Fruit fly (Drosophila melanogaster) whole organism, embryonic: Measurements from ENCODE around the gene slam.

Experiments used
- Bgb ChIP-seq: fragments of 200-800 bp; sonication (Bioruptor generic); IDR thresholded peaks from 2 replicates; pipeline ENCODE4 v1.3.6; 2022; ENCODE audit warnings: missing biosample characterization, missing genetic modification characterization; ENCODE audit not compliant: partially characterized antibody
- BtbVII ChIP-seq: fragments of 200-800 bp; sonication (Bioruptor generic); optimal IDR thresholded peaks from 3 replicates; lab custom pipeline; 2017; ENCODE audit warnings: missing biosample characterization, mild to moderate bottlenecking, missing genetic modification characterization
- CG10147 ChIP-seq: fragments of 200-800 bp; sonication (Bioruptor generic); optimal IDR thresholded peaks from 2 replicates; lab custom pipeline; 2019; ENCODE audit warnings: missing biosample characterization, mild to moderate bottlenecking, missing genetic modification characterization, moderate library complexity
- CG10321 ChIP-seq: fragments of 200-800 bp; sonication (Bioruptor generic); IDR thresholded peaks from 2 replicates; pipeline ENCODE4 v1.3.6; 2022; ENCODE audit warnings: missing biosample characterization, missing genetic modification characterization
- CG10654 ChIP-seq: fragments of 200-800 bp; sonication (Bioruptor generic); optimal IDR thresholded peaks from 2 replicates; lab custom pipeline; 2016; ENCODE audit warnings: missing biosample characterization, missing genetic modification characterization
- CG12219 ChIP-seq: fragments of 200-800 bp; sonication (Bioruptor generic); optimal IDR thresholded peaks from 3 replicates; lab custom pipeline; 2018; ENCODE audit warnings: missing biosample characterization, mild to moderate bottlenecking, missing genetic modification characterization
- CG12236 ChIP-seq: fragments of 200-800 bp; sonication (Bioruptor generic); optimal IDR thresholded peaks from 2 replicates; lab custom pipeline; 2016; ENCODE audit warnings: missing biosample characterization, missing genetic modification characterization
- CG12769 ChIP-seq: fragments of 200-800 bp; sonication (Bioruptor generic); optimal IDR thresholded peaks from 2 replicates; lab custom pipeline; 2019; ENCODE audit warnings: missing biosample characterization, mild to moderate bottlenecking, missing genetic modification characterization, moderate library complexity
- CG15073 ChIP-seq: fragments of 200-800 bp; sonication (Bioruptor generic); optimal IDR thresholded peaks from 2 replicates; lab custom pipeline; 2016; ENCODE audit warnings: missing biosample characterization, missing genetic modification characterization
- CG1603 ChIP-seq: fragments of 200-800 bp; sonication (Bioruptor generic); optimal IDR thresholded peaks from 2 replicates; lab custom pipeline; 2019; ENCODE audit warnings: missing biosample characterization, mild to moderate bottlenecking, missing genetic modification characterization, moderate library complexity
- CG31224 ChIP-seq: fragments of 200-800 bp; sonication (Bioruptor generic); IDR thresholded peaks from 2 replicates; pipeline ENCODE4 v1.3.6; 2022; ENCODE audit warnings: missing biosample characterization, missing genetic modification characterization
- CG32532 ChIP-seq: fragments of 200-800 bp; sonication (Bioruptor generic); IDR thresholded peaks from 2 replicates; pipeline ENCODE4 v1.3.6; 2022; ENCODE audit warnings: missing biosample characterization, missing genetic modification characterization
- CG4360 ChIP-seq: fragments of 200-800 bp; sonication (Bioruptor generic); IDR thresholded peaks from 2 replicates; pipeline ENCODE4 v1.3.6; 2022; ENCODE audit warnings: missing biosample characterization, missing genetic modification characterization
- CG4707 ChIP-seq: fragments of 200-800 bp; sonication (Bioruptor generic); optimal IDR thresholded peaks from 2 replicates; lab custom pipeline; 2018; ENCODE audit warnings: missing biosample characterization, mild to moderate bottlenecking, missing genetic modification characterization, moderate library complexity
- CG4730 ChIP-seq: fragments of 200-800 bp; sonication (Bioruptor generic); IDR thresholded peaks from 2 replicates; pipeline ENCODE4 v1.3.6; 2022; ENCODE audit warnings: missing biosample characterization, missing genetic modification characterization
- CG8281 ChIP-seq: fragments of 200-800 bp; sonication (Bioruptor generic); optimal IDR thresholded peaks from 2 replicates; lab custom pipeline; 2018; ENCODE audit warnings: missing biosample characterization, mild to moderate bottlenecking, missing genetic modification characterization, moderate library complexity
- CG8478 ChIP-seq: fragments of >200 bp; optimal IDR thresholded peaks from 2 replicates; lab custom pipeline; 2018
- CG9609 ChIP-seq: fragments of 200-800 bp; sonication (Bioruptor generic); optimal IDR thresholded peaks from 3 replicates; lab custom pipeline; 2016; ENCODE audit warnings: missing biosample characterization, missing genetic modification characterization
- CG9727 ChIP-seq: fragments of 200-800 bp; sonication (Bioruptor generic); optimal IDR thresholded peaks from 3 replicates; lab custom pipeline; 2017; ENCODE audit warnings: missing biosample characterization, mild to moderate bottlenecking, missing genetic modification characterization
- CTCF ChIP-seq: fragments of 200-800 bp; sonication (Bioruptor generic); optimal IDR thresholded peaks from 2 replicates; lab custom pipeline; 2017; ENCODE audit warnings: missing biosample characterization, mild to moderate bottlenecking, missing genetic modification characterization, moderate library complexity
- Camta ChIP-seq: fragments of 200-800 bp; sonication (Bioruptor generic); optimal IDR thresholded peaks from 2 replicates; lab custom pipeline; 2016; ENCODE audit warnings: missing biosample characterization, missing genetic modification characterization
- ERR ChIP-seq: fragments of 200-800 bp; sonication (Bioruptor generic); optimal IDR thresholded peaks from 2 replicates; lab custom pipeline; 2016; ENCODE audit warnings: missing biosample characterization, missing genetic modification characterization
- Ets97D ChIP-seq: fragments of 200-800 bp; sonication (Bioruptor generic); optimal IDR thresholded peaks from 3 replicates; lab custom pipeline; 2016; ENCODE audit warnings: missing biosample characterization, missing genetic modification characterization
- HLH4C ChIP-seq: fragments of 200-800 bp; sonication (Bioruptor generic); IDR thresholded peaks from 3 replicates; pipeline ENCODE4 v1.3.6; 2022; ENCODE audit warnings: missing biosample characterization, missing genetic modification characterization; ENCODE audit not compliant: partially characterized antibody
- Hsf ChIP-seq: fragments of 200-800 bp; sonication (Bioruptor generic); optimal IDR thresholded peaks from 3 replicates; lab custom pipeline; 2016; ENCODE audit warnings: missing biosample characterization, missing genetic modification characterization
- Lhr ChIP-seq: fragments of 200-800 bp; sonication (Bioruptor generic); optimal IDR thresholded peaks from 3 replicates; lab custom pipeline; 2017; ENCODE audit warnings: mild to moderate bottlenecking, missing biosample characterization, missing genetic modification reagents, missing genetic modification characterization
- NFAT ChIP-seq: fragments of 200-800 bp; sonication (Bioruptor generic); IDR thresholded peaks from 2 replicates; pipeline ENCODE4 v1.3.6; 2022; ENCODE audit warnings: missing biosample characterization, missing genetic modification characterization
- Vsx1 ChIP-seq: fragments of 200-800 bp; sonication (Bioruptor generic); optimal IDR thresholded peaks from 2 replicates; lab custom pipeline; 2017; ENCODE audit warnings: missing biosample characterization, mild to moderate bottlenecking, missing genetic modification characterization, missing genetic modification reagents
- ac ChIP-seq: fragments of 200-800 bp; sonication (Bioruptor generic); optimal IDR thresholded peaks from 3 replicates; lab custom pipeline; 2017; ENCODE audit warnings: missing biosample characterization, mild to moderate bottlenecking, missing genetic modification characterization
- cad ChIP-seq: fragments of >200 bp; optimal IDR thresholded peaks from 2 replicates; lab custom pipeline; 2017; ENCODE audit warnings: missing biosample characterization, missing genetic modification characterization
- chn ChIP-seq: fragments of 200-800 bp; sonication (Bioruptor generic); optimal IDR thresholded peaks from 2 replicates; lab custom pipeline; 2016; ENCODE audit warnings: missing biosample characterization, missing genetic modification characterization
- dysf ChIP-seq: fragments of 200-800 bp; sonication (Bioruptor generic); IDR thresholded peaks from 3 replicates; pipeline ENCODE4 v1.3.6; 2022; ENCODE audit warnings: missing biosample characterization, missing genetic modification characterization
- eyg ChIP-seq: fragments of 200-800 bp; sonication (Bioruptor generic); optimal IDR thresholded peaks from 3 replicates; lab custom pipeline; 2016; ENCODE audit warnings: missing biosample characterization, missing genetic modification characterization
- fu2 ChIP-seq: fragments of 200-800 bp; sonication (Bioruptor generic); optimal IDR thresholded peaks from 2 replicates; lab custom pipeline; 2016; ENCODE audit warnings: missing biosample characterization, missing genetic modification characterization
- gfzf ChIP-seq: fragments of 200-800 bp; sonication (Bioruptor generic); optimal IDR thresholded peaks from 2 replicates; lab custom pipeline; 2016; ENCODE audit warnings: missing biosample characterization, mild to moderate bottlenecking, missing genetic modification characterization, moderate library complexity
- lov ChIP-seq, 2 experiments: fragments of 200-800 bp in 1 of 2; fragments of >200 bp in 1 of 2; sonication (Bioruptor generic) in 1 of 2; IDR thresholded peaks in 1 of 2; optimal IDR thresholded peaks in 1 of 2; 2 replicates in 1 of 2; 3 replicates in 1 of 2; pipeline versions ENCODE4 v1.3.6 to Lab custom; 2017 to 2022; ENCODE audit warnings: missing biosample characterization in 1 of 2, missing genetic modification characterization in 1 of 2
- nmo ChIP-seq: fragments of 200-800 bp; sonication (Bioruptor generic); optimal IDR thresholded peaks from 2 replicates; lab custom pipeline; 2018; ENCODE audit warnings: missing biosample characterization, mild to moderate bottlenecking, missing genetic modification characterization, moderate library complexity
- salm ChIP-seq: fragments of 200-800 bp; sonication (Bioruptor generic); optimal IDR thresholded peaks from 2 replicates; lab custom pipeline; 2018; ENCODE audit warnings: missing biosample characterization, mild to moderate bottlenecking, missing genetic modification characterization
- sens-2 ChIP-seq: fragments of 200-800 bp; sonication (Bioruptor generic); IDR thresholded peaks from 2 replicates; pipeline ENCODE4 v1.3.6; 2022; ENCODE audit warnings: missing biosample characterization, missing genetic modification characterization
- slbo ChIP-seq: fragments of 200-800 bp; sonication (Bioruptor generic); IDR thresholded peaks from 2 replicates; pipeline ENCODE4 v1.3.6; 2022; ENCODE audit warnings: missing biosample characterization, missing genetic modification characterization
- tap ChIP-seq: fragments of 200-800 bp; optimal IDR thresholded peaks from 3 replicates; lab custom pipeline; 2019; ENCODE audit warnings: missing biosample characterization, mild to moderate bottlenecking, missing genetic modification characterization, moderate library complexity
- tin ChIP-seq: fragments of 200-800 bp; sonication (Bioruptor generic); optimal IDR thresholded peaks from 3 replicates; lab custom pipeline; 2016; ENCODE audit warnings: missing biosample characterization, missing genetic modification characterization
- unc-4 ChIP-seq: fragments of 200-800 bp; sonication (Bioruptor generic); IDR thresholded peaks from 2 replicates; pipeline ENCODE4 v1.3.6; 2022; ENCODE audit warnings: missing biosample characterization, missing genetic modification characterization; ENCODE audit not compliant: partially characterized antibody
- wek ChIP-seq: fragments of 200-800 bp; sonication (Bioruptor generic); optimal IDR thresholded peaks from 3 replicates; lab custom pipeline; 2018; ENCODE audit warnings: missing biosample characterization, mild to moderate bottlenecking, missing genetic modification characterization, moderate library complexity

The slam gene

DNA sequence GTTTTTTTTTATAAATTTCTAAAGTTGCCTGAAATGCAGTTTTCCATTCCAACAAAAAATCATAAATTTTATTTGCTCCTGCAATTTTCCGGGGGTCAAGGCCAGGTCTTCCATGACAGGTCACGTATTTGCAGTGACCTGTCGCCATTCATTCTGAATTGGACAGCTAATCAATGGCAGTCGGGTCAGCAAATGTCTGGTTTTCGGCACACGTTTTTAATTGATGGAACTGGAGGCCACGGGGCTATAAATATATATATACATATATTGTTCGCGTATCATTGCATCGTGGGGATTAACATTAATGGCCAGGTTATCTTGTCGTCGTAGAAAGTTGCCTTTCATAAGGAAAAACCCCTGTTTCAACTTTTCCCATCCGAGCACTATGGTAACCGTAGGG is 14.9 kb downstream of the slam start:
- TF ChIP-seq CG9609 (no peak), fu2 (no peak), Bgb (GFP tag; lab: Robert Waterston, UW) (no peak), CG4360 (GFP tag; lab: Robert Waterston, UW) (no peak), nmo (GFP tag; lab: Kevin White, UChicago) (no peak), CG12236 (GFP tag; lab: Kevin White, UChicago) (no peak), eyg (no peak), CG9727 (GFP tag; lab: Kevin White, UChicago) (no peak), ERR (GFP tag; lab: Kevin White, UChicago) (no peak), ac (GFP tag; lab: Kevin White, UChicago) (no peak), CG8281 (tag; lab: Kevin White, UChicago) (no peak), slbo (GFP tag; lab: Robert Waterston, UW) (no peak), CG4707 (GFP tag; lab: Kevin White, UChicago) (no peak), lov (optimal IDR thresholded peaks at IDR 0.05; lab: Kevin White, UChicago) (no peak), lov (GFP tag; IDR thresholded peaks at IDR 0.05; lab: Robert Waterston, UW) (no peak)

DNA sequence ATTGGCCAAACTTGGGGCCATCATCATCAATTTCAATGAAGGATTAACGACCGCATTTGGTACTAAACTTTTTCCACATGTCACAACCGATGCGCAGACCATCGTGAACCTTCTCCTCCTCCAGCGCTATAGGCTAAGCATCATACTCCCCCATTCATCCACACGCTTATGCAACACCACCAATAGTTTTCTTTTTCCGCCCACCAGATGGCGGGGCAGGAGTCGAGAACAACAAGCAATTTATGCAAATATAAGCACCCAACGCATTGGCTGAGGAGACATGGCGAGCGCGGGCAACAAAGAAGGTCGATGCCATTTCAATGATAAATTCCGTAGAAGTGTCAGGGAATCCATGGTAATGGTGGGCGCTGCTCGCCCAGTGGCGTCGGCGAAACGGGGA is 19.3 kb downstream of the slam start:
- TF ChIP-seq Hsf (GFP tag; lab: Kevin White, UChicago): no peak
- TF ChIP-seq HLH4C (GFP tag; lab: Robert Waterston, UW): no peak
- TF ChIP-seq CG12769 (tag; lab: Kevin White, UChicago): no peak
- no peak for TF ChIP-seq gfzf (GFP tag; lab: Kevin White, UChicago)
- TF ChIP-seq salm: no peak
- no peak for TF ChIP-seq CG12219 (GFP tag; lab: Kevin White, UChicago)
- TF ChIP-seq NFAT (GFP tag; lab: Robert Waterston, UW): 0 out of 2 replicates have a peak, but pooled peaks have one; percentile 2
- TF ChIP-seq Camta: no peak
- no peak for TF ChIP-seq tap (tag; lab: Kevin White, UChicago)
- peak; percentile 74 for TF ChIP-seq CTCF (GFP tag; lab: Kevin White, UChicago)
- TF ChIP-seq CG15073: no peak
- no peak for TF ChIP-seq CG32532
- TF ChIP-seq, all 482 proteins: peak for 2

DNA sequence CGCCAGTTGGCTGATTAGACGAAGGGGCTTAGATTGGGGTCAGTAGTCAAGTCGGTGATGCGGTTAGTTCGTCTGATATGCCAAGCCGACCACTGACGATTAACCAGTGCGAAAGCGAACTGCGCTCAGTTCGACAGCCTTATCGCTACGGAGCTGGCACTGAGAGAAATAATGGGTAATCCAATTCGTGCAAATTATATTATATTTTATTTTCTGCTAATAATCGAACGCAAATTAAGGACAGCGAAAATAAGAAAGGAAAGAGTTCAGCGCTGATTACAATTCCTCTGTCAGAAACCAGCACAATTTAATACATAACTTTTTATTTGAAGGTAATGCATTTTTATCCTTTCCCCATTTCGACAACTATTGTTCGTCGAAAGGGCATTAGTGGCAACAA is 25.0 kb downstream of the slam start, which contains the start of gene CG42369:
Gene CG42369, minus strand, starts transcription at position 101 of the 400 bp plus-strand sequence.
- no peak for TF ChIP-seq sens-2 (GFP tag; lab: Robert Waterston, UW)
- no peak for TF ChIP-seq CG31224 (GFP tag; lab: Robert Waterston, UW)
- TF ChIP-seq dysf (GFP tag; lab: Robert Waterston, UW): no peak
- no peak for TF ChIP-seq CG10654 (GFP tag; lab: Kevin White, UChicago)
- no peak for TF ChIP-seq Ets97D (GFP tag; lab: Kevin White, UChicago)
- TF ChIP-seq CG1603 (tag; lab: Kevin White, UChicago): no peak
- TF ChIP-seq Vsx1 (GFP tag; lab: Kevin White, UChicago): no peak
- no peak for TF ChIP-seq unc-4 (GFP tag; lab: Robert Waterston, UW)
- no peak for TF ChIP-seq nmo (GFP tag; lab: Kevin White, UChicago)
- TF ChIP-seq CG10321 (GFP tag; lab: Robert Waterston, UW): no peak
- TF ChIP-seq Lhr (GFP tag; lab: Kevin White, UChicago): no peak
- no peak for TF ChIP-seq tin (GFP tag; lab: Kevin White, UChicago)
- TF ChIP-seq BtbVII: no peak
- TF ChIP-seq CG8478 (lab: Kevin White, UChicago): no peak
- TF ChIP-seq wek: no peak
- no peak for TF ChIP-seq cad (GFP tag; lab: Kevin White, UChicago)
- no peak for TF ChIP-seq CG4730 (GFP tag; lab: Robert Waterston, UW)
- TF ChIP-seq CG10147 (GFP tag; lab: Kevin White, UChicago): no peak
- TF ChIP-seq chn (GFP tag; lab: Kevin White, UChicago): no peak
